Fruit fly (Drosophila melanogaster) whole organism, prepupa: ENCODE measurements around the gene CG7896.

ENCODE experiments used
- Blimp-1 ChIP-seq: fragments of 200-800 bp; sonication (Bioruptor generic); optimal IDR thresholded peaks from 3 replicates; lab custom pipeline; 2017; ENCODE audit warnings: missing biosample characterization, missing genetic modification characterization, mild to moderate bottlenecking, moderate library complexity, missing genetic modification reagents
- CG10631 ChIP-seq: fragments of 200-800 bp; sonication (Bioruptor generic); optimal IDR thresholded peaks from 2 replicates; lab custom pipeline; 2016; ENCODE audit warnings: missing biosample characterization, missing genetic modification characterization
- CG11294 ChIP-seq: fragments of 200-800 bp; sonication (Bioruptor generic); IDR thresholded peaks from 2 replicates; pipeline ENCODE4 v1.3.6; 2022; ENCODE audit warnings: missing biosample characterization, missing genetic modification characterization
- CG11762 ChIP-seq: fragments of 200-800 bp; sonication (Bioruptor generic); optimal IDR thresholded peaks from 3 replicates; lab custom pipeline; 2016; ENCODE audit warnings: missing biosample characterization, missing genetic modification characterization; ENCODE audit not compliant: insufficient read depth
- CG15336 ChIP-seq: fragments of 200-800 bp; sonication (Bioruptor generic); IDR thresholded peaks from 2 replicates; pipeline ENCODE4 v1.3.6; 2022; ENCODE audit warnings: missing biosample characterization, missing genetic modification characterization
- CG1621 ChIP-seq: fragments of 200-800 bp; sonication (Bioruptor generic); optimal IDR thresholded peaks from 3 replicates; lab custom pipeline; 2018; ENCODE audit warnings: missing biosample characterization, mild to moderate bottlenecking, missing genetic modification characterization
- CG16779 ChIP-seq: fragments of 200-800 bp; sonication (Bioruptor generic); optimal IDR thresholded peaks from 3 replicates; lab custom pipeline; 2017; ENCODE audit warnings: missing biosample characterization, mild to moderate bottlenecking, missing genetic modification characterization
- CG3032 ChIP-seq: fragments of 200-800 bp; optimal IDR thresholded peaks from 2 replicates; lab custom pipeline; 2019; ENCODE audit warnings: missing biosample characterization, mild to moderate bottlenecking, missing genetic modification characterization, moderate library complexity
- CG31627 ChIP-seq: fragments of 200-800 bp; sonication (Bioruptor generic); optimal IDR thresholded peaks from 3 replicates; lab custom pipeline; 2016; ENCODE audit warnings: missing biosample characterization, missing genetic modification characterization
- CG3919 ChIP-seq: fragments of 200-800 bp; sonication (Bioruptor generic); optimal IDR thresholded peaks from 3 replicates; lab custom pipeline; 2016; ENCODE audit warnings: missing biosample characterization, missing genetic modification characterization
- CG4318 ChIP-seq: fragments of 200-800 bp; sonication (Bioruptor generic); optimal IDR thresholded peaks from 3 replicates; lab custom pipeline; 2017; ENCODE audit warnings: missing biosample characterization, mild to moderate bottlenecking, missing genetic modification characterization
- CG6276 ChIP-seq: fragments of 200-800 bp; sonication (Bioruptor generic); optimal IDR thresholded peaks from 2 replicates; lab custom pipeline; 2017; ENCODE audit warnings: missing biosample characterization, mild to moderate bottlenecking, missing genetic modification characterization
- CG8119 ChIP-seq: fragments of 200-800 bp; sonication (Bioruptor generic); IDR thresholded peaks from 3 replicates; pipeline ENCODE4 v1.3.6; 2022; ENCODE audit warnings: missing biosample characterization, missing genetic modification characterization
- CG8319 ChIP-seq: fragments of 200-800 bp; sonication (Bioruptor generic); optimal IDR thresholded peaks from 3 replicates; lab custom pipeline; 2016; ENCODE audit warnings: missing biosample characterization, missing genetic modification characterization
- CG8632 ChIP-seq: fragments of 200-800 bp; sonication (Bioruptor generic); optimal IDR thresholded peaks from 3 replicates; lab custom pipeline; 2016; ENCODE audit warnings: missing biosample characterization, missing genetic modification characterization
- Eip78C ChIP-seq: fragments of 200-800 bp; sonication (Bioruptor generic); peaks from one replicate; lab custom pipeline; 2016; ENCODE audit warnings: missing biosample characterization, missing genetic modification characterization
- Eip93F ChIP-seq: fragments of 200-800 bp; sonication (Bioruptor generic); optimal IDR thresholded peaks from 2 replicates; lab custom pipeline; 2016; ENCODE audit warnings: missing biosample characterization, mild to moderate bottlenecking, missing genetic modification characterization
- Ets21C ChIP-seq: fragments of 200-800 bp; sonication (Bioruptor generic); optimal IDR thresholded peaks from 3 replicates; lab custom pipeline; 2016; ENCODE audit warnings: missing biosample characterization, missing genetic modification characterization
- Gug ChIP-seq: fragments of 200-800 bp; sonication (Bioruptor generic); IDR thresholded peaks from 2 replicates; pipeline ENCODE4 v1.3.6; 2022; ENCODE audit warnings: missing biosample characterization, missing genetic modification characterization
- Hr38 ChIP-seq: sonication (Bioruptor generic); optimal IDR thresholded peaks from 2 replicates; lab custom pipeline; 2016; ENCODE audit warnings: missing biosample characterization, missing genetic modification characterization
- Hr39 ChIP-seq: fragments of 200-800 bp; sonication (Bioruptor generic); optimal IDR thresholded peaks from 2 replicates; lab custom pipeline; 2016; ENCODE audit warnings: missing biosample characterization, missing genetic modification characterization
- Hr4 ChIP-seq: fragments of 200-800 bp; sonication (Bioruptor generic); optimal IDR thresholded peaks from 3 replicates; lab custom pipeline; 2016; ENCODE audit warnings: missing biosample characterization, missing genetic modification characterization
- Met ChIP-seq: fragments of 200-800 bp; sonication (Bioruptor generic); optimal IDR thresholded peaks from 3 replicates; lab custom pipeline; 2016; ENCODE audit warnings: missing biosample characterization, missing genetic modification characterization
- Sox14 ChIP-seq: fragments of 200-800 bp; sonication (Bioruptor generic); optimal IDR thresholded peaks from 3 replicates; lab custom pipeline; 2016; ENCODE audit warnings: missing biosample characterization, missing genetic modification characterization
- achi ChIP-seq: fragments of 200-800 bp; sonication (Bioruptor generic); optimal IDR thresholded peaks from 3 replicates; lab custom pipeline; 2016; ENCODE audit warnings: missing biosample characterization, missing genetic modification characterization
- acj6 ChIP-seq: fragments of 200-800 bp; sonication (Bioruptor generic); optimal IDR thresholded peaks from 3 replicates; lab custom pipeline; 2016; ENCODE audit warnings: missing biosample characterization, missing genetic modification characterization
- cyc ChIP-seq: fragments of 200-800 bp; sonication (Bioruptor generic); optimal IDR thresholded peaks from 3 replicates; lab custom pipeline; 2016; ENCODE audit warnings: missing biosample characterization, missing genetic modification characterization
- dac ChIP-seq: fragments of 200-800 bp; sonication (Bioruptor generic); optimal IDR thresholded peaks from 2 replicates; lab custom pipeline; 2017; ENCODE audit warnings: missing biosample characterization, mild to moderate bottlenecking, missing genetic modification characterization
- esn ChIP-seq: fragments of 200-800 bp; sonication (Bioruptor generic); optimal IDR thresholded peaks from 2 replicates; lab custom pipeline; 2016; ENCODE audit warnings: missing biosample characterization, mild to moderate bottlenecking, missing genetic modification characterization, moderate library complexity
- fd59A ChIP-seq: fragments of 200-800 bp; sonication (Bioruptor generic); optimal IDR thresholded peaks from 2 replicates; lab custom pipeline; 2017; ENCODE audit warnings: missing biosample characterization, mild to moderate bottlenecking, missing genetic modification characterization, missing genetic modification reagents
- fkh ChIP-seq: fragments of 200-800 bp; sonication (Bioruptor generic); optimal IDR thresholded peaks from 3 replicates; lab custom pipeline; 2017; ENCODE audit warnings: missing biosample characterization, mild to moderate bottlenecking, missing genetic modification characterization, moderate library complexity
- lz ChIP-seq: fragments of 200-800 bp; sonication (Bioruptor generic); optimal IDR thresholded peaks from 3 replicates; lab custom pipeline; 2016; ENCODE audit warnings: missing biosample characterization, missing genetic modification characterization
- net ChIP-seq: fragments of 200-800 bp; sonication (Bioruptor generic); optimal IDR thresholded peaks from 3 replicates; lab custom pipeline; 2016; ENCODE audit warnings: missing biosample characterization, missing genetic modification characterization
- salr ChIP-seq, 2 experiments: fragments of 200-800 bp; sonication (Bioruptor generic); optimal IDR thresholded peaks; 3 replicates each; lab custom pipeline; 2016 to 2018; ENCODE audit warnings: missing biosample characterization in 2 of 2, missing genetic modification characterization in 2 of 2, mild to moderate bottlenecking in 1 of 2
- svp ChIP-seq: fragments of 200-800 bp; sonication (Bioruptor generic); peaks from one replicate; lab custom pipeline; 2016; ENCODE audit warnings: missing biosample characterization, missing genetic modification characterization
- topi ChIP-seq: fragments of 200-800 bp; sonication (Bioruptor generic); optimal IDR thresholded peaks from 3 replicates; lab custom pipeline; 2016; ENCODE audit warnings: missing biosample characterization, missing genetic modification characterization
- vri ChIP-seq: fragments of 200-800 bp; sonication (Bioruptor generic); optimal IDR thresholded peaks from 3 replicates; lab custom pipeline; 2016; ENCODE audit warnings: missing biosample characterization, mild to moderate bottlenecking, missing genetic modification characterization

The CG7896 gene

DNA sequence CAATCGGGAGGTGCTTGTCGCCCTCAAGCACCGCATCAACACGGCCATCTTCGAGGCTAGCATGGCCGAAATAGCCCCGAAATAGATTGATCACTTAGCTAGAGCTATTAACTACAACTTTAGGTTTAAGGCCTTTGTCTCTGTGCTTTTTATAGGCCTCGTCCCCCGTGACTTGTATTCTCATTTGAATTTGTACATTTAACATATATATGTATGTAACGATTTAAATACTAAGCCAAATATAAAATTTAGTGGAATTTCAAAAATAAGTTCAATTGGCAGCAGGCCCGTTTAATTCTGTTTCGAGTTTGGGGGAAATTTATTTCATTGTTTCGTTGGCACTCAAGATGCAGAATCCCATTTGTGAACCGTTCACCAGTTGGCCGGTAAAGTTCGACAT lies 16.3 kb downstream of the CG7896 start, which contains the start of gene CG34298:
Gene CG34298 (plus strand): TSS at position 301 of the 400 bp plus-strand sequence.
- TF ChIP-seq CG8319 = no peak
- no peak for TF ChIP-seq Eip93F (GFP tag; lab: Kevin White, UChicago)
- TF ChIP-seq CG15336 (GFP tag; lab: Robert Waterston, UW) = no peak
- TF ChIP-seq Met = no peak
- no peak for TF ChIP-seq fd59A (GFP tag; lab: Kevin White, UChicago)
- TF ChIP-seq cyc = no peak
- TF ChIP-seq Hr38 (GFP tag; lab: Kevin White, UChicago) = no peak
- TF ChIP-seq CG11294 = no peak
- TF ChIP-seq CG4318 (GFP tag; lab: Kevin White, UChicago) = no peak
- no peak for TF ChIP-seq CG16779 (tag; lab: Kevin White, UChicago)

- TF ChIP-seq vri (GFP tag; lab: Kevin White, UChicago) (no peak), Hr38 (GFP tag; lab: Kevin White, UChicago) (no peak), CG8632 (GFP tag; lab: Kevin White, UChicago) (no peak), svp (GFP tag; lab: Kevin White, UChicago) (no peak), Blimp-1 (GFP tag; lab: Kevin White, UChicago) (no peak), CG8119 (no peak), achi (no peak), Sox14 (GFP tag; lab: Kevin White, UChicago) (no peak), salr (GFP tag; optimal IDR thresholded peaks at IDR 0.05; lab: Kevin White, UChicago) (no peak), CG15336 (GFP tag; lab: Robert Waterston, UW) (no peak), topi (GFP tag; lab: Kevin White, UChicago) (no peak), CG8319 (no peak), fd59A (GFP tag; lab: Kevin White, UChicago) (no peak), CG6276 (GFP tag; lab: Kevin White, UChicago) (no peak)
- TF ChIP-seq, all 60 proteins: peak for 0
Observed at dm6 chr3R:30000286-30000685, 17.1 kb downstream of the CG7896 start, which contains the start of gene Tace. Tace (plus strand) TSS chr3R:30000530.

dm6 chr3R:30004648-30005047 lies 21.4 kb downstream of the CG7896 start, which contains the start of the genes Nlp and Nph:
Nlp (plus strand) TSS chr3R:30004785.
Nph (minus strand) TSS chr3R:30004861.
- no peak for TF ChIP-seq dac
- TF ChIP-seq CG31627 (GFP tag; lab: Kevin White, UChicago) = peak; percentile 13
- TF ChIP-seq Eip78C (GFP tag; lab: Kevin White, UChicago) = peak; percentile 44
- peak; percentile 34 for TF ChIP-seq esn (GFP tag; lab: Kevin White, UChicago)
- TF ChIP-seq CG8119 = no peak
- TF ChIP-seq CG8632 (GFP tag; lab: Kevin White, UChicago) = no peak
- peak; percentile 63 for TF ChIP-seq CG1621 (tag; lab: Kevin White, UChicago)
- TF ChIP-seq CG11762 (GFP tag; lab: Kevin White, UChicago) = no peak
- TF ChIP-seq cyc = peak; percentile 17
- TF ChIP-seq Gug = no peak
- peak; percentile 22 for TF ChIP-seq lz (GFP tag; lab: Kevin White, UChicago)
- TF ChIP-seq fkh (GFP tag; lab: Kevin White, UChicago) = no peak
- no peak for TF ChIP-seq Ets21C (GFP tag; lab: Kevin White, UChicago)
- peak; percentile 12 for TF ChIP-seq topi (GFP tag; lab: Kevin White, UChicago)
- peak; percentile 27 for TF ChIP-seq Hr39
- TF ChIP-seq Hr4 (GFP tag; lab: Kevin White, UChicago) = no peak
- peak; percentile 4 for TF ChIP-seq CG3032 (tag; lab: Kevin White, UChicago)
- TF ChIP-seq Sox14 (GFP tag; lab: Kevin White, UChicago) = peak; percentile 62
- no peak for TF ChIP-seq net (GFP tag; lab: Kevin White, UChicago)
- no peak for TF ChIP-seq acj6 (GFP tag; lab: Kevin White, UChicago)
- TF ChIP-seq CG3919 (GFP tag; lab: Kevin White, UChicago) = peak; percentile 20
- TF ChIP-seq CG10631 (GFP tag; lab: Kevin White, UChicago) = no peak
- TF ChIP-seq, all 60 proteins: peak for 11
